Fruit fly (Drosophila melanogaster) ovary, adult (tissue): ENCODE data around the gene CG7402.
A peak's percentile ranks its signal among the peaks of the same experiment; 100 is the strongest.
"Not testable (repeated sequence)": the region's sequence is repeated elsewhere in the genome, so short reads cannot be mapped to it uniquely, and the experiment has no call there.

Experiments used
- CG17801 ChIP-seq: fragments of 200-800 bp; optimal IDR thresholded peaks from 2 replicates; lab custom pipeline; 2019; ENCODE audit warnings: missing biosample characterization, mild to moderate bottlenecking, missing genetic modification characterization, moderate library complexity; ENCODE audit not compliant: partially characterized antibody

Gene CG7402

DNA sequence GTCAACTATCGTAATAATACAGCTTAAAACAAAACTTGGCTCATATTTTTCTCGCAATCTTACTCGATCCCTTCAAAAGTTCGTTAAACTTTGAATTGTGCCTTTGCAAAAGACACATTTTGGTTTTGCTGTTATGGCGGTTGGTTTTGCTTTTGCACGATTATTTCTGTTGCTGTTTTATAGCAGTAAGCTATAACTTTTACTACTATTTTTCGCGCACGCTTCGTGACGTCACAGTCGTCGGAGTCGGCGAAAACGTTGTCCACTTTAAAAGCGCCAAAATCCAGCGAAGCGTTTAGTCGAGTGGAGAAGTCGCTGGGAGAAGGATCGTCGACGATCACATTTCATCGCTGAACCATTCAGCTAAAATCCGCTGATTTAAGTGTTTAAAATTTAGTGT is at the start of gene CG7402:
Gene CG7402 (plus strand): TSS at position 313 of the 400 bp plus-strand sequence.
- no peak for TF ChIP-seq CG17801

DNA sequence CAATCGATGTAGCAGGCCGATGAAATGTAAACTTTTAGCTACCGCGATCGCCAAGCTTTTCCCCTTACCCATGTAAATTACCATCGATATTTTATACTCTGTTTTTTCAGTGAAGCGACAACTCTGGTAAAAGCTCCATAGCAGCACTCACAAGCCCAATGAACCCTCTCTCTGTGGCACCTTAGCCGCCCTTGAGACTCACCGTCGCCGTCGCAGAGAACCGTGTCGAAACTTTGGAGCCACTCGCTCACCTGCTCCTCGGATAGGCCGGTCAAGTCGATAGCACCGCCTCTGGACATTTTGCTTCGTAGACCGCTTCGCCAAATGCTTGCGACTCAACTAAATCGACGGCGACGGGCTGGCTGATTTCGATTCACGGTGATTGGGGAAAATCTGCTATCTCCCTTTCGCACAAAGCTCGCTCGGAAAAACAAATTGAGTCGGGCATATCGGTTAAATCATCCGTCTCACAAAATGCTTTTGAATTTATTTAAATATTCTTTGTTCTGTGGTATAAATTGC is 46.4 kb upstream of the CG7402 start, which contains the start of gene CG5577:
Gene CG5577 (minus strand): TSS at position 343 of the 522 bp plus-strand sequence.
- peak; percentile 73 for TF ChIP-seq CG17801

DNA sequence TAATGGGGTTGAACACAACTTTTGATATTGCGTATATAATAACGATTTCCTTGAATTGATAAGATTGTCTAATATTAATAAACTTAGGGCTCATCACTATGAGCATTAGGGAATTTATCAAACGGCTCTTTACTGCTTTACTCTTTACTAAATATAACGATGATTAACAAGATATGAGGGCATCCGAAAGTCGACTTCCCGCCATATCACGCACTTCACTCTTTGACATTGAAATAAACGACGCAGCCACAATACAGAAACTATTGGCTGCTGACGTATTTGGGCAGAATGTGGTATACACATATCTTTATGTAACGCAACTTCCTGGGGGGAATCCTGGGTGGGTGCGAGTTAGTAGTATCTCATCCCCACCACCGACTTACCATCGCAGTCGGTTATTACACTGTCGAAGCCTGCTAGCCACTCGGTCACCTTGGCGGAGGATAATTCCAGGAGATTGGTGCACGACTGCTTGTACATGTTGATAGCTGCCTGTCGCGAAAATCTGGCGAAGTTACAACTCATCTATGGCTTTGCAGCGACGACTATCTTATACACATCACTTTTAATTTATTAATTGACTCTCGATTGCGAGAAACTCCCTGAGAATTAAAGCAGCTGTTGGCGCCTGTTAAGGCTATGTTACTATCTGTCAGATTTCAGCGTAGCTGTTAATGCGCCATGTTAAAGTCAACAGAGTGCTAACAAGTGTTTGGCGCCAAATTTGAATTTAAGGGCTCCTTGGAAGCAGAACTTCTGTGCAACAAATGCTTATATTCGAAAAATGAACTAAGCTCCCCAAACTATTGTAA is 44.4 kb upstream of the CG7402 start, which contains the start of gene CG5567:
Gene CG5567 (minus strand): TSS at position 653 of the 812 bp plus-strand sequence.
- peak; percentile 11 for TF ChIP-seq CG17801

DNA sequence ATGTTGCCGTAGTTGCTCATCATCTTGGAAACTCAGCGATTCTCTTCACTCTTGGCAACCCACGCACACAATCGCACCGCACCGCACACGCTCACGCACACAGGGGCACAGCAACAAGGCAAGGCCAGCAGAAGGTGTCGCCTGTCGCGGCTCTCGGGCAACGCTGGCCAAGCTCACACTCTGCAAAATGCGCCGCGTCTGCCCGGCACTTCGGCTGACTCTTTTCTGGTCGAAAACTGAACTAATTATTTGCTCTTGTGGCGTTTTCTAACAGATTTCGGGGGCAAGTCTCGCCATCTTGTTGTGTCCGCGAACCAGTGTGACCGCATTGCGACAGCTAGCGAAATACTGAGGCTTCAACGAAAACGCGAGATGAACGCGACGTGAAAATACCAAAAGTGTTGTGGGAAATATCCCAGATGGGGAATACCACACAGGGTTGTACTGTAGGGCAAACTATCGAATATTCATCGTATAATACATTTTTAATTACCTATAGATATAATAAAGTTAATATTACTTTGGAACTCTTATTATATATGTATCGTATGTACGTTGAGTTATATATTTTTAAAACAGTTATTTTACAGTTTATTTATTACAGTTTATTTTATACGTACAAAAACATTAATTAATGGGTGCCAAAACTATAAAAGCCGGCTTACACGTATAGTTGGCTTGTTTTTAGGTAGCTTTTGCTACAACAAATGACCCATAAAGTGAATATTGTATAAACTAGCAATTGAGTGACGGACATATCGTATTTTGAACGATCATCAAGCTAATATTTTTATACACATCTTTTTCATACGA is 41.1 kb upstream of the CG7402 start, which contains the start of the genes MED19 and CG7430:
Gene MED19 (minus strand): TSS at position 333 of the 813 bp plus-strand sequence.
Gene CG7430 (plus strand): TSS at position 748 of the 813 bp plus-strand sequence.
- peak; percentile 67 for TF ChIP-seq CG17801

dm6 chr3L:17846982-17847355 is 40.5 kb upstream of the CG7402 start:
- peak; percentile 5 for TF ChIP-seq CG17801

dm6 chr3L:17849517-17849916 is 38.0 kb upstream of the CG7402 start, which contains the start of gene TrpRS-m:
TSS of gene TrpRS-m (plus strand) at chr3L:17849727.
- no peak for TF ChIP-seq CG17801

- peak; percentile 40 for TF ChIP-seq CG17801
These were observed 30.6 kb upstream of the CG7402 start, which contains the start of gene CG5535 for dm6 chr3L:17856655-17857479. TSS of gene CG5535 (minus strand) at chr3L:17856794.

dm6 chr3L:17858174-17858573 is 29.3 kb upstream of the CG7402 start, which contains the start of gene CG34002:
TSS of gene CG34002 (plus strand) at chr3L:17858474.
- TF ChIP-seq CG17801 = not testable (repeated sequence)

DNA sequence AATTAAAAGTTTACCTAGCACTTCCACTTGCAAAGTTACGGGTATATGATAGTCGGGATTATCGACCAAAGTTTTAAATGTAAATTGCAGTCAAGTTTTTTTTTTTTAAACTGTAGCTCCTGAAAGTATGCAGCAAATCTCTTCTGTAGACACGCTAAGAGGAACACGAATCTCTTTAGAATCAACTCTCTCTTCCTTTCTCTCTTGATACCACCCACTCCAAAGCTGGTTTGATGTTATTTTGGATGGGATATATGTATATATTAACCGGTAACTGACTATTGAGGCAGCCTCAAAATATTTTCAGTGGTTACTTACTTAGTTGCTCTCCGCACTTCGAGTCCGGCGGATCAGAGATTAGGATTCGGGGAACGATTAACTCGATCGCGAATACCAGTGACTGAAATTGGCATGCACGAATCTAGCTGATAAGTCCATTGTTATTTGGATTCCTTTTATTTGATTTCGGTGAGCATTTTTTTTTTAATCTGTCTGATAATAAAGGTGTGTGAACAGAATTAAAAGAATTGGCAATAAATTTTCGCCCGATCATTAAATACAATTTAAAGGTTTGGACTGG is 8.6 kb upstream of the CG7402 start, which contains the start of gene CG7408:
Gene CG7408 (plus strand): TSS at position 316 of the 580 bp plus-strand sequence.
- peak; percentile 9 for TF ChIP-seq CG17801

DNA sequence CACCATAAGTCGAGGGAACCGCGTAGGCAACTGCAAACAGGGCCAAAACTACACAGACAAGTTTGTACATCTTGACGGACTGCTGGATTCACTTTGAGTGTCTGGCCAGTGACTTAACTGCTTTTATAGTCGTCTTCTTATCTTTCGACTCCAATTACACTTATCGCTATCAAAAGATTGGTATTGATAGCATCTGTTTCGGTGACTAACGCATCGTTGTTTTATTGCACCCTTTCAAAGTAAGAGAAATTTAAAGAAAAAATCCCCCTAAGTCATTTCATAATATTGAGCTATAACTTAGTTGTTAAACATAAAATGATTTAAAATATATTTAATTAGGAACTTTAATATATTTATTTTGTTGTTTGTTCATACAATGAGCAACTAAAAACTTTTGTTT is 3.2 kb upstream of the CG7402 start, which contains the start of gene CG5506:
Gene CG5506 (minus strand): TSS at position 101 of the 400 bp plus-strand sequence.
- TF ChIP-seq CG17801 = no peak

dm6 chr3L:17886545-17886944 is 960 bp upstream of the CG7402 start, which contains the start of gene CG16775:
TSS of gene CG16775 (minus strand) at chr3L:17886645.
- no peak for TF ChIP-seq CG17801

dm6 chr3L:17893660-17894059 is 6.2 kb downstream of the CG7402 start:
- TF ChIP-seq CG17801 = no peak

dm6 chr3L:17895815-17896275 is 8.3 kb downstream of the CG7402 start, which contains the start of gene Tsp74F:
TSS of gene Tsp74F (minus strand) at chr3L:17895862.
- TF ChIP-seq CG17801 = no peak

dm6 chr3L:17898606-17899005 is 11.1 kb downstream of the CG7402 start:
- TF ChIP-seq CG17801 = no peak

dm6 chr3L:17902186-17902585 is 14.7 kb downstream of the CG7402 start:
- TF ChIP-seq CG17801 = no peak
